Fruit fly (Drosophila melanogaster) whole organism, embryonic: ENCODE results near the gene Sfp23F.

Experiments
- Aef1 ChIP-seq: fragments of 200-800 bp; sonication (Bioruptor generic); IDR thresholded peaks from 3 replicates; pipeline ENCODE4 v1.3.6; 2022; ENCODE audit warnings: missing biosample characterization, missing genetic modification characterization
- Asciz ChIP-seq: fragments of 200-800 bp; sonication (Bioruptor generic); optimal IDR thresholded peaks from 2 replicates; lab custom pipeline; 2017; ENCODE audit warnings: missing biosample characterization, mild to moderate bottlenecking, missing genetic modification characterization, missing genetic modification reagents
- CG10543 ChIP-seq: fragments of 200-800 bp; sonication (Bioruptor generic); optimal IDR thresholded peaks from 3 replicates; lab custom pipeline; 2017; ENCODE audit warnings: missing biosample characterization, mild to moderate bottlenecking, missing genetic modification characterization, moderate library complexity
- CG10979 ChIP-seq: fragments of 200-800 bp; sonication (Bioruptor generic); optimal IDR thresholded peaks from 2 replicates; lab custom pipeline; 2018; ENCODE audit warnings: missing biosample characterization, mild to moderate bottlenecking, missing genetic modification characterization, moderate library complexity
- CG12071 ChIP-seq: fragments of 200-800 bp; sonication (Bioruptor generic); optimal IDR thresholded peaks from 3 replicates; lab custom pipeline; 2018; ENCODE audit warnings: missing biosample characterization, mild to moderate bottlenecking, missing genetic modification characterization
- CG18619 ChIP-seq: fragments of 200-800 bp; sonication (Bioruptor generic); optimal IDR thresholded peaks from 3 replicates; lab custom pipeline; 2017; ENCODE audit warnings: missing biosample characterization, mild to moderate bottlenecking, missing genetic modification characterization
- CG2712 ChIP-seq: fragments of 200-800 bp; optimal IDR thresholded peaks from 3 replicates; lab custom pipeline; 2019; ENCODE audit warnings: missing biosample characterization, mild to moderate bottlenecking, missing genetic modification characterization, moderate library complexity
- CG3065 ChIP-seq: fragments of 200-800 bp; sonication (Bioruptor generic); optimal IDR thresholded peaks from 2 replicates; lab custom pipeline; 2016; ENCODE audit warnings: missing biosample characterization, missing genetic modification characterization
- CG31441 ChIP-seq: fragments of 200-800 bp; sonication (Bioruptor generic); IDR thresholded peaks from 2 replicates; pipeline ENCODE4 v1.3.6; 2022; ENCODE audit warnings: missing biosample characterization, missing genetic modification characterization
- CG32532 ChIP-seq: fragments of 200-800 bp; sonication (Bioruptor generic); IDR thresholded peaks from 2 replicates; pipeline ENCODE4 v1.3.6; 2022; ENCODE audit warnings: missing biosample characterization, missing genetic modification characterization
- CG33557 ChIP-seq: fragments of 200-800 bp; sonication (Bioruptor generic); optimal IDR thresholded peaks from 2 replicates; lab custom pipeline; 2019; ENCODE audit warnings: missing biosample characterization, mild to moderate bottlenecking, missing genetic modification characterization, moderate library complexity
- CG4854 ChIP-seq: fragments of 200-800 bp; sonication (Bioruptor generic); optimal IDR thresholded peaks from 2 replicates; lab custom pipeline; 2016; ENCODE audit warnings: missing biosample characterization, missing genetic modification characterization, inconsistent platforms
- CG6813 ChIP-seq: fragments of 200-800 bp; sonication (Bioruptor generic); optimal IDR thresholded peaks from 2 replicates; lab custom pipeline; 2017; ENCODE audit warnings: missing biosample characterization, missing genetic modification characterization, mild to moderate bottlenecking, moderate library complexity, missing genetic modification reagents
- CG7745 ChIP-seq: fragments of 200-800 bp; sonication (Bioruptor generic); optimal IDR thresholded peaks from 2 replicates; lab custom pipeline; 2018; ENCODE audit warnings: missing biosample characterization, mild to moderate bottlenecking, missing genetic modification characterization, moderate library complexity
- CG8388 ChIP-seq: fragments of 200-800 bp; sonication (Bioruptor generic); optimal IDR thresholded peaks from 2 replicates; lab custom pipeline; 2019; ENCODE audit warnings: missing biosample characterization, mild to moderate bottlenecking, missing genetic modification characterization, moderate library complexity
- CG9437 ChIP-seq: fragments of 200-800 bp; sonication (Bioruptor generic); optimal IDR thresholded peaks from 2 replicates; lab custom pipeline; 2018; ENCODE audit warnings: missing biosample characterization, mild to moderate bottlenecking, missing genetic modification characterization
- CG9609 ChIP-seq: fragments of 200-800 bp; sonication (Bioruptor generic); optimal IDR thresholded peaks from 3 replicates; lab custom pipeline; 2016; ENCODE audit warnings: missing biosample characterization, missing genetic modification characterization
- CrebB ChIP-seq: fragments of 200-800 bp; sonication (Bioruptor generic); optimal IDR thresholded peaks from 3 replicates; lab custom pipeline; 2018; ENCODE audit warnings: missing biosample characterization, mild to moderate bottlenecking, missing genetic modification characterization
- E2f1 ChIP-seq: fragments of 200-800 bp; sonication (Bioruptor generic); IDR thresholded peaks from 2 replicates; pipeline ENCODE4 v1.3.6; 2022; ENCODE audit warnings: missing biosample characterization, missing genetic modification characterization
- E2f2 ChIP-seq: fragments of 200-800 bp; sonication (Bioruptor generic); IDR thresholded peaks from 2 replicates; pipeline ENCODE4 v1.3.6; 2022; ENCODE audit warnings: missing biosample characterization, missing genetic modification characterization
- H2.0 ChIP-seq: fragments of 200-800 bp; sonication (Bioruptor generic); IDR thresholded peaks from 2 replicates; pipeline ENCODE4 v1.3.6; 2022; ENCODE audit warnings: missing biosample characterization, missing genetic modification characterization
- MTF-1 ChIP-seq: fragments of 200-800 bp; sonication (Bioruptor generic); optimal IDR thresholded peaks from 2 replicates; lab custom pipeline; 2018; ENCODE audit warnings: missing biosample characterization, mild to moderate bottlenecking, missing genetic modification characterization, borderline replicate concordance
- Mrtf ChIP-seq: fragments of 200-800 bp; sonication (Bioruptor generic); IDR thresholded peaks from 3 replicates; pipeline ENCODE4 v1.3.6; 2022; ENCODE audit warnings: missing biosample characterization, missing genetic modification characterization
- Nf-YA ChIP-seq: fragments of 200-800 bp; sonication (Bioruptor generic); IDR thresholded peaks from 2 replicates; pipeline ENCODE4 v1.3.6; 2022; ENCODE audit warnings: missing biosample characterization, missing genetic modification characterization
- Ravus ChIP-seq: fragments of 200-800 bp; sonication (Bioruptor generic); IDR thresholded peaks from 2 replicates; pipeline ENCODE4 v1.3.6; 2022; ENCODE audit warnings: missing biosample characterization, missing genetic modification characterization
- Sin3A ChIP-seq: fragments of >200 bp; optimal IDR thresholded peaks from 2 replicates; lab custom pipeline; 2018
- Sox100B ChIP-seq: fragments of 200-800 bp; sonication (Bioruptor generic); optimal IDR thresholded peaks from 3 replicates; lab custom pipeline; 2018; ENCODE audit warnings: missing biosample characterization, mild to moderate bottlenecking, missing genetic modification characterization
- Spps ChIP-seq: fragments of 200-800 bp; sonication (Bioruptor generic); optimal IDR thresholded peaks from 2 replicates; lab custom pipeline; 2018; ENCODE audit warnings: missing biosample characterization, mild to moderate bottlenecking, missing genetic modification characterization
- Tbp ChIP-seq: fragments of >200 bp; optimal IDR thresholded peaks from 2 replicates; lab custom pipeline; 2018; ENCODE audit warnings: missing biosample characterization, missing genetic modification characterization
- Xbp1 ChIP-seq: fragments of 200-800 bp; sonication (Bioruptor generic); optimal IDR thresholded peaks from 3 replicates; lab custom pipeline; 2016; ENCODE audit warnings: missing biosample characterization, mild to moderate bottlenecking, missing genetic modification characterization
- ap ChIP-seq: fragments of 200-800 bp; sonication (Bioruptor generic); IDR thresholded peaks from 2 replicates; pipeline ENCODE4 v1.3.6; 2022; ENCODE audit warnings: missing biosample characterization, missing genetic modification characterization
- dmrt11E ChIP-seq: fragments of 200-800 bp; sonication (Bioruptor generic); optimal IDR thresholded peaks from 3 replicates; lab custom pipeline; 2018; ENCODE audit warnings: missing biosample characterization, mild to moderate bottlenecking, missing genetic modification characterization, moderate library complexity
- fd64A ChIP-seq: fragments of 200-800 bp; sonication (Bioruptor generic); optimal IDR thresholded peaks from 3 replicates; lab custom pipeline; 2018; ENCODE audit warnings: missing biosample characterization, mild to moderate bottlenecking, missing genetic modification characterization
- fd96Cb ChIP-seq: fragments of 200-800 bp; sonication (Bioruptor generic); optimal IDR thresholded peaks from 2 replicates; lab custom pipeline; 2018; ENCODE audit warnings: missing biosample characterization, mild to moderate bottlenecking, missing genetic modification characterization, moderate library complexity
- fru ChIP-seq: fragments of >200 bp; optimal IDR thresholded peaks from 2 replicates; lab custom pipeline; 2017
- gem ChIP-seq: fragments of 200-800 bp; sonication (Bioruptor generic); optimal IDR thresholded peaks from 2 replicates; lab custom pipeline; 2019; ENCODE audit warnings: missing biosample characterization, mild to moderate bottlenecking, missing genetic modification characterization, moderate library complexity
- knrl ChIP-seq: fragments of 200-800 bp; sonication (Bioruptor generic); IDR thresholded peaks from 3 replicates; pipeline ENCODE4 v1.3.6; 2022; ENCODE audit warnings: missing biosample characterization, missing genetic modification characterization; ENCODE audit not compliant: partially characterized antibody
- lbe ChIP-seq: fragments of 200-800 bp; sonication (Bioruptor generic); optimal IDR thresholded peaks from 2 replicates; lab custom pipeline; 2016; ENCODE audit warnings: missing biosample characterization, mild to moderate bottlenecking, missing genetic modification characterization
- mam ChIP-seq: fragments of 200-800 bp; sonication (Bioruptor generic); optimal IDR thresholded peaks from 3 replicates; lab custom pipeline; 2016; ENCODE audit warnings: missing biosample characterization, missing genetic modification characterization
- run ChIP-seq: fragments of 200-800 bp; sonication (Bioruptor generic); optimal IDR thresholded peaks from 3 replicates; lab custom pipeline; 2018; ENCODE audit warnings: missing biosample characterization, mild to moderate bottlenecking, missing genetic modification characterization
- sd ChIP-seq: fragments of 200-800 bp; sonication (Bioruptor generic); optimal IDR thresholded peaks from 3 replicates; lab custom pipeline; 2018; ENCODE audit warnings: missing biosample characterization, mild to moderate bottlenecking, missing genetic modification characterization, moderate library complexity
- tap ChIP-seq: fragments of 200-800 bp; optimal IDR thresholded peaks from 3 replicates; lab custom pipeline; 2019; ENCODE audit warnings: missing biosample characterization, mild to moderate bottlenecking, missing genetic modification characterization, moderate library complexity
- tup ChIP-seq: fragments of 200-800 bp; sonication (Bioruptor generic); optimal IDR thresholded peaks from 2 replicates; lab custom pipeline; 2016; ENCODE audit warnings: missing biosample characterization, mild to moderate bottlenecking, missing genetic modification characterization, moderate library complexity
- unc-4 ChIP-seq: fragments of 200-800 bp; sonication (Bioruptor generic); IDR thresholded peaks from 2 replicates; pipeline ENCODE4 v1.3.6; 2022; ENCODE audit warnings: missing biosample characterization, missing genetic modification characterization; ENCODE audit not compliant: partially characterized antibody
- wor ChIP-seq: fragments of 200-800 bp; sonication (Bioruptor generic); IDR thresholded peaks from 2 replicates; pipeline ENCODE4 v1.3.6; 2022; ENCODE audit warnings: missing biosample characterization, missing genetic modification characterization
- z ChIP-seq: fragments of 200-800 bp; sonication (Bioruptor generic); IDR thresholded peaks from 3 replicates; pipeline ENCODE4 v1.3.6; 2022; ENCODE audit warnings: missing biosample characterization, missing genetic modification characterization
- zen ChIP-seq: fragments of 200-800 bp; sonication (Bioruptor generic); optimal IDR thresholded peaks from 3 replicates; lab custom pipeline; 2018; ENCODE audit warnings: missing biosample characterization, mild to moderate bottlenecking, missing genetic modification characterization, moderate library complexity
- zf30C ChIP-seq: fragments of 200-800 bp; sonication (Bioruptor generic); optimal IDR thresholded peaks from 3 replicates; lab custom pipeline; 2018; ENCODE audit warnings: missing biosample characterization, mild to moderate bottlenecking, missing genetic modification characterization
- zfh2 ChIP-seq: fragments of 200-800 bp; sonication (Bioruptor generic); optimal IDR thresholded peaks from 2 replicates; lab custom pipeline; 2016; ENCODE audit warnings: missing biosample characterization, missing genetic modification characterization

The Sfp23F gene

DNA sequence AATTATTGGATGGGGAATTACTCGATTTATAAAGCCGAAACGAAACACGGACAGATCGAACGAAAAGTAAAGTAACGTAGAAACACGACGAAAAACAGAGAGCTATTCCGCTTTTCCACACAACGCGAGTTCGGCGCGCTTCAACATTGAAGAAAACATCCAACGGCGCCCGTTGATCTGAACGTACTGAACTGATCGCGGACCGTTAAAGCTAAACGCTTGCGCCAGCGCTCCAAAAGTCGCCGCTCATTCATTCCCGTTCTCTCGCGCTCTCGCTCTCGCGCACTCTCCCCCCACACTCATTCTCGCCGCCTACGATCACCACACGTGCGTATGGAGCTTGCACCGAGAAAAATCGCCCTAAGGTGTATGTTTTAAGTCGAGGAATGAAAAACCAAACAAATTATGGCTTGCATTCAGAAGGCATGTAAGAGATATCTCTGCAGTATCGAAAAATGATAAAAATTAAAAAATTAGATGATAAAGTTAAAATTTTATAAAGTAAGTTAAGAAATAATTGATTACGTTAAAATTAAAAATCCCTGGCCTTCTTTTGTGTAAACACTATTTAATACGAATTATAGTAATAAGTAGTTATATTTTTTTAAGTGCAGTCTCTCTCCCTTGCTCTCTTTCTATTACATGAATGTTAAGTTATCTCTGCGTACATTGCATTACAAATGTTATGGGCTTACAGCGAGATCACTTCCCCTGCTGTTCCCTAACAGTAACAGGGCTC lies 32.7 kb downstream of the Sfp23F start, which contains the start of gene E23 (continued):
- TF ChIP-seq zf30C (GFP tag; lab: Kevin White, UChicago), result peak; percentile 99
- TF ChIP-seq Sox100B (GFP tag; lab: Kevin White, UChicago), result peak; percentile 100
- TF ChIP-seq Tbp (GFP tag; lab: Kevin White, UChicago), result no peak
- TF ChIP-seq E2f1 (GFP tag; lab: Robert Waterston, UW), result peak; percentile 97
- peak; percentile 94 for TF ChIP-seq CG12071 (GFP tag; lab: Kevin White, UChicago)
- TF ChIP-seq CG6813, result peak; percentile 97
- TF ChIP-seq unc-4 (GFP tag; lab: Robert Waterston, UW), result peak; percentile 40; the same call in 1 of the 2 replicates
- peak; percentile 99 for TF ChIP-seq CG10979
- TF ChIP-seq CG8388, result peak; percentile 99
- TF ChIP-seq Mrtf (GFP tag; lab: Robert Waterston, UW), result peak; percentile 96
- TF ChIP-seq fru, result no peak
- peak; percentile 93 for TF ChIP-seq lbe
- TF ChIP-seq CG10543 (GFP tag; lab: Kevin White, UChicago), result peak; percentile 99
- TF ChIP-seq Spps, result peak; percentile 98
- TF ChIP-seq Aef1 (GFP tag; lab: Robert Waterston, UW), result peak; percentile 98
- TF ChIP-seq E2f2, result peak; percentile 87
- peak; percentile 97 for TF ChIP-seq CG9437 (GFP tag; lab: Kevin White, UChicago)
- TF ChIP-seq CG3065 (GFP tag; lab: Kevin White, UChicago), result peak; percentile 96
- TF ChIP-seq sd (tag; lab: Kevin White, UChicago), result peak; percentile 95
- peak; percentile 93 for TF ChIP-seq Ravus (GFP tag; lab: Robert Waterston, UW)
- peak; percentile 58 for TF ChIP-seq CG7745
- TF ChIP-seq H2.0 (GFP tag; lab: Robert Waterston, UW), result peak; percentile 97
- peak; percentile 97 for TF ChIP-seq CrebB (tag; lab: Kevin White, UChicago)
- peak; percentile 99 for TF ChIP-seq run (tag; lab: Kevin White, UChicago)
- peak; percentile 99 for TF ChIP-seq dmrt11E
- peak; percentile 95 for TF ChIP-seq mam (GFP tag; lab: Kevin White, UChicago)
- peak; percentile 100 for TF ChIP-seq gem (tag; lab: Kevin White, UChicago)
- peak; percentile 100 for TF ChIP-seq CG2712 (tag; lab: Kevin White, UChicago)
- TF ChIP-seq wor (GFP tag; lab: Robert Waterston, UW), result peak; percentile 98
- TF ChIP-seq knrl, result no peak; the same call in 2 of the 3 replicates
- peak; percentile 99 for TF ChIP-seq Xbp1 (GFP tag; lab: Kevin White, UChicago)
- TF ChIP-seq zfh2, result peak; percentile 97
- peak; percentile 99 for TF ChIP-seq fd96Cb (tag; lab: Kevin White, UChicago)
- TF ChIP-seq z (GFP tag; lab: Robert Waterston, UW), result peak; percentile 71; the same call in 2 of the 3 replicates
- peak; percentile 90 for TF ChIP-seq MTF-1 (GFP tag; lab: Kevin White, UChicago)
- peak; percentile 99 for TF ChIP-seq CG31441 (GFP tag; lab: Robert Waterston, UW)
- peak; percentile 95 for TF ChIP-seq CG9609 (GFP tag; lab: Kevin White, UChicago)
- TF ChIP-seq zen, result peak; percentile 96
- TF ChIP-seq CG18619 (GFP tag; lab: Kevin White, UChicago), result peak; percentile 99
- peak; percentile 98 for TF ChIP-seq CG32532 (GFP tag; lab: Robert Waterston, UW)
- TF ChIP-seq Sin3A, result no peak
- TF ChIP-seq ap (GFP tag; lab: Robert Waterston, UW), result peak; percentile 95
- TF ChIP-seq tap (tag; lab: Kevin White, UChicago), result peak; percentile 97
- peak; percentile 95 for TF ChIP-seq Nf-YA (GFP tag; lab: Robert Waterston, UW)
- TF ChIP-seq CG4854 (GFP tag; lab: Kevin White, UChicago), result peak; percentile 96
- TF ChIP-seq tup (GFP tag; lab: Kevin White, UChicago), result peak; percentile 93
- TF ChIP-seq Asciz, result peak; percentile 99
- peak; percentile 92 for TF ChIP-seq fd64A (GFP tag; lab: Kevin White, UChicago)
- TF ChIP-seq CG33557 (GFP tag; lab: Kevin White, UChicago), result peak; percentile 99
